Worm (Caenorhabditis elegans) whole organism, mixed stage, embryonic: ENCODE results near the gene nhr-157.

Source experiments
- M03D4.4 ChIP-seq: sonication (generic microtip); optimal IDR thresholded peaks from 2 replicates; lab custom pipeline; 2017; ENCODE audit warnings: mild to moderate bottlenecking, missing genetic modification characterization, missing compliant biosample characterization
- bed-3 ChIP-seq: fragments of 200-800 bp; sonication (Bioruptor generic); optimal IDR thresholded peaks from 3 replicates; lab custom pipeline; 2018; ENCODE audit warnings: mild to moderate bottlenecking, missing genetic modification characterization, moderate library complexity, missing compliant biosample characterization
- blmp-1 ChIP-seq: fragments of 150-350 bp; optimal IDR thresholded peaks from 2 replicates; lab custom pipeline; 2014; ENCODE audit warnings: missing biosample characterization, missing genetic modification characterization
- ceh-39 ChIP-seq: fragments of 150-350 bp; optimal IDR thresholded peaks from 2 replicates; lab custom pipeline; 2014; ENCODE audit warnings: missing biosample characterization, missing genetic modification characterization
- ceh-43 ChIP-seq: fragments of 200-800 bp; sonication (Bioruptor generic); optimal IDR thresholded peaks from 2 replicates; lab custom pipeline; 2018; ENCODE audit warnings: mild to moderate bottlenecking, missing genetic modification characterization, moderate library complexity, missing compliant biosample characterization
- ces-1 ChIP-seq: fragments of 150-350 bp; optimal IDR thresholded peaks from 2 replicates; lab custom pipeline; 2014; ENCODE audit warnings: missing biosample characterization, missing genetic modification reagents, missing genetic modification characterization
- cnd-1 ChIP-seq: fragments of 200-800 bp; sonication (Bioruptor generic); optimal IDR thresholded peaks from 2 replicates; lab custom pipeline; 2018; ENCODE audit warnings: mild to moderate bottlenecking, missing genetic modification characterization, missing compliant biosample characterization
- drap-1 ChIP-seq: fragments of 200-800 bp; sonication (Bioruptor generic); optimal IDR thresholded peaks from 3 replicates; lab custom pipeline; 2018; ENCODE audit warnings: mild to moderate bottlenecking, missing genetic modification characterization, missing compliant biosample characterization
- elt-1 ChIP-seq: sonication (generic microtip); optimal IDR thresholded peaks from 2 replicates; lab custom pipeline; 2017; ENCODE audit warnings: missing genetic modification characterization, mild to moderate bottlenecking, missing compliant biosample characterization, antibody characterized with exemption, moderate library complexity, borderline replicate concordance; ENCODE audit not compliant: insufficient read depth
- elt-3 ChIP-seq: fragments of 150-350 bp; optimal IDR thresholded peaks from 2 replicates; lab custom pipeline; 2014; ENCODE audit warnings: missing biosample characterization, missing genetic modification characterization
- flh-1 ChIP-seq: fragments of 200-800 bp; sonication (Bioruptor generic); optimal IDR thresholded peaks from 2 replicates; lab custom pipeline; 2018; ENCODE audit warnings: mild to moderate bottlenecking, missing genetic modification characterization, moderate library complexity, missing compliant biosample characterization
- ham-2 ChIP-seq: fragments of 200-800 bp; sonication (Bioruptor generic); optimal IDR thresholded peaks from 2 replicates; lab custom pipeline; 2018; ENCODE audit warnings: mild to moderate bottlenecking, missing genetic modification characterization, missing compliant biosample characterization
- lin-13 ChIP-seq: fragments of 150-350 bp; optimal IDR thresholded peaks from 2 replicates; lab custom pipeline; 2014; ENCODE audit warnings: missing biosample characterization, missing genetic modification characterization
- lin-32 ChIP-seq: fragments of 200-800 bp; sonication (Bioruptor generic); optimal IDR thresholded peaks from 2 replicates; lab custom pipeline; 2018; ENCODE audit warnings: mild to moderate bottlenecking, missing genetic modification characterization, missing compliant biosample characterization
- lsy-2 ChIP-seq: fragments of 150-350 bp; optimal IDR thresholded peaks from 2 replicates; lab custom pipeline; 2014; ENCODE audit warnings: missing biosample characterization, missing genetic modification characterization
- mab-5 ChIP-seq: fragments of 150-350 bp; optimal IDR thresholded peaks from 2 replicates; lab custom pipeline; 2014; ENCODE audit warnings: missing biosample characterization, missing genetic modification characterization
- mep-1 ChIP-seq: fragments of 150-350 bp; optimal IDR thresholded peaks from 2 replicates; lab custom pipeline; 2017; ENCODE audit warnings: missing biosample characterization, missing genetic modification reagents, missing genetic modification characterization, inconsistent platforms
- mls-2 ChIP-seq: sonication (generic microtip); optimal IDR thresholded peaks from 2 replicates; lab custom pipeline; 2016; ENCODE audit warnings: mild to moderate bottlenecking, missing genetic modification characterization, moderate library complexity, missing compliant biosample characterization
- nhr-2 ChIP-seq: fragments of 150-350 bp; optimal IDR thresholded peaks from 2 replicates; lab custom pipeline; 2014; ENCODE audit warnings: missing biosample characterization, missing genetic modification characterization
- nhr-237 ChIP-seq: fragments of 150-350 bp; optimal IDR thresholded peaks from 2 replicates; lab custom pipeline; 2014; ENCODE audit warnings: missing biosample characterization, missing genetic modification characterization
- nhr-28 ChIP-seq: fragments of 150-350 bp; optimal IDR thresholded peaks from 2 replicates; lab custom pipeline; 2014; ENCODE audit warnings: missing biosample characterization, missing genetic modification characterization
- nhr-76 ChIP-seq: sonication (generic microtip); optimal IDR thresholded peaks from 2 replicates; lab custom pipeline; 2017; ENCODE audit warnings: missing biosample characterization, missing genetic modification characterization
- sem-2 ChIP-seq: fragments of 200-800 bp; sonication (Bioruptor generic); optimal IDR thresholded peaks from 2 replicates; lab custom pipeline; 2018; ENCODE audit warnings: mild to moderate bottlenecking, missing genetic modification characterization, missing compliant biosample characterization
- snpc-4 ChIP-seq: fragments of 150-350 bp; optimal IDR thresholded peaks from 2 replicates; lab custom pipeline; 2014; ENCODE audit warnings: missing biosample characterization, missing genetic modification characterization
- sptf-1 ChIP-seq: sonication (generic microtip); optimal IDR thresholded peaks from 2 replicates; lab custom pipeline; 2017; ENCODE audit warnings: mild to moderate bottlenecking, missing genetic modification characterization, moderate library complexity, missing compliant biosample characterization
- tbx-8 ChIP-seq: fragments of 200-800 bp; sonication (Bioruptor generic); optimal IDR thresholded peaks from 2 replicates; lab custom pipeline; 2018; ENCODE audit warnings: mild to moderate bottlenecking, missing genetic modification characterization, moderate library complexity, missing compliant biosample characterization
- unc-120 ChIP-seq: sonication (generic microtip); optimal IDR thresholded peaks from 2 replicates; lab custom pipeline; 2017; ENCODE audit warnings: missing genetic modification characterization, missing compliant biosample characterization; ENCODE audit not compliant: poor library complexity, severe bottlenecking
- unc-39 ChIP-seq: fragments of 150-350 bp; optimal IDR thresholded peaks from 2 replicates; lab custom pipeline; 2014; ENCODE audit warnings: missing biosample characterization, missing genetic modification characterization
- unc-62 ChIP-seq: fragments of 150-350 bp; optimal IDR thresholded peaks from 2 replicates; lab custom pipeline; 2014; ENCODE audit warnings: missing biosample characterization, missing genetic modification reagents, missing genetic modification characterization
- zip-8 ChIP-seq: fragments of 150-350 bp; optimal IDR thresholded peaks from 2 replicates; lab custom pipeline; 2014; ENCODE audit warnings: missing biosample characterization, missing genetic modification characterization
- ztf-11 ChIP-seq: fragments of 150-350 bp; optimal IDR thresholded peaks from 2 replicates; lab custom pipeline; 2014; ENCODE audit warnings: missing biosample characterization, missing genetic modification characterization

Gene nhr-157

ce11 chrV:3868905-3869304 is at the start of gene nhr-157:
TSS of gene nhr-157 (minus strand) at chrV:3869005.
- no peak for TF ChIP-seq blmp-1
- TF ChIP-seq unc-39 (tag; lab: Kevin White, UChicago) = no peak
- no peak for TF ChIP-seq elt-3 (tag; lab: Kevin White, UChicago)
- TF ChIP-seq ztf-11 = no peak

- TF ChIP-seq sem-2 (GFP tag; lab: Kevin White, UChicago) (no peak), nhr-28 (tag; lab: Kevin White, UChicago) (no peak), flh-1 (GFP tag; lab: Kevin White, UChicago) (no peak), zip-8 (tag; lab: Kevin White, UChicago) (no peak), elt-1 (tag; lab: Kevin White, UChicago) (no peak), ces-1 (no peak), tbx-8 (GFP tag; lab: Kevin White, UChicago) (no peak), blmp-1 (no peak), lin-32 (GFP tag; lab: Kevin White, UChicago) (no peak), bed-3 (GFP tag; lab: Kevin White, UChicago) (no peak), elt-3 (tag; lab: Kevin White, UChicago) (no peak), mep-1 (tag; lab: Kevin White, UChicago) (no peak), snpc-4 (tag; lab: Kevin White, UChicago) (no peak), cnd-1 (no peak), drap-1 (no peak), lsy-2 (tag; lab: Kevin White, UChicago) (no peak), unc-120 (tag; lab: Kevin White, UChicago) (no peak), unc-62 (GFP tag; lab: Kevin White, UChicago) (no peak)
Measured at ce11 chrV:3916480-3916879, 47.7 kb upstream of the nhr-157 start, which contains the start of gene srx-67. TSS of gene srx-67 (plus strand) at chrV:3916780.

- TF ChIP-seq M03D4.4 (tag; lab: Kevin White, UChicago) = no peak
- no peak for TF ChIP-seq mls-2 (tag; lab: Kevin White, UChicago)
- no peak for TF ChIP-seq ces-1
- TF ChIP-seq ceh-39 (tag; lab: Kevin White, UChicago) = no peak
- TF ChIP-seq nhr-237 (tag; lab: Kevin White, UChicago) = no peak
- TF ChIP-seq cnd-1 = no peak
- no peak for TF ChIP-seq nhr-76 (tag; lab: Kevin White, UChicago)
- no peak for TF ChIP-seq mab-5
- no peak for TF ChIP-seq nhr-28 (tag; lab: Kevin White, UChicago)
- no peak for TF ChIP-seq elt-3 (tag; lab: Kevin White, UChicago)
- no peak for TF ChIP-seq zip-8 (tag; lab: Kevin White, UChicago)
- no peak for TF ChIP-seq ztf-11
- no peak for TF ChIP-seq sptf-1
- TF ChIP-seq sem-2 (GFP tag; lab: Kevin White, UChicago) = no peak
Measured at ce11 chrV:3913131-3913530, 44.3 kb upstream of the nhr-157 start.

- no peak for TF ChIP-seq mls-2 (tag; lab: Kevin White, UChicago)
Measured at ce11 chrV:3912472-3912871, 43.7 kb upstream of the nhr-157 start, which contains the start of gene srx-68. TSS of gene srx-68 (plus strand) at chrV:3912772.

- TF ChIP-seq lin-13 (no peak), tbx-8 (GFP tag; lab: Kevin White, UChicago) (no peak), bed-3 (GFP tag; lab: Kevin White, UChicago) (no peak), nhr-2 (tag; lab: Kevin White, UChicago) (no peak), nhr-76 (tag; lab: Kevin White, UChicago) (no peak), ceh-39 (tag; lab: Kevin White, UChicago) (no peak), unc-62 (GFP tag; lab: Kevin White, UChicago) (no peak), unc-39 (tag; lab: Kevin White, UChicago) (no peak), nhr-28 (tag; lab: Kevin White, UChicago) (no peak), ceh-43 (no peak), lin-32 (GFP tag; lab: Kevin White, UChicago) (no peak), ham-2 (no peak), snpc-4 (tag; lab: Kevin White, UChicago) (no peak), elt-1 (tag; lab: Kevin White, UChicago) (no peak), drap-1 (no peak)
Measured at ce11 chrV:3905841-3906240, 37.0 kb upstream of the nhr-157 start, which contains the start of gene nhr-156. TSS of gene nhr-156 (plus strand) at chrV:3906106.
